Worm (Caenorhabditis elegans) whole organism, young adult: ENCODE data around the gene mab-21.

ENCODE experiments used
- B0019.2 ChIP-seq: fragments of 200-800 bp; sonication (Bioruptor generic); conservative IDR thresholded peaks from 2 replicates; pipeline ENCODE4 v1.3.6; 2022; ENCODE audit warnings: missing genetic modification reagents, missing genetic modification characterization, missing compliant biosample characterization
- B0336.3 ChIP-seq: fragments of 200-800 bp; sonication (Bioruptor generic); IDR thresholded peaks from 2 replicates; pipeline ENCODE4 v1.3.6; 2022; ENCODE audit warnings: missing genetic modification characterization, missing compliant biosample characterization
- C06A6.2 ChIP-seq: fragments of 200-800 bp; sonication (Bioruptor generic); conservative IDR thresholded peaks from 2 replicates; pipeline ENCODE4 v1.3.6; 2022; ENCODE audit warnings: missing genetic modification characterization, missing compliant biosample characterization
- C17E4.6 ChIP-seq: fragments of 200-800 bp; sonication (Bioruptor generic); IDR thresholded peaks from 2 replicates; pipeline ENCODE4 v1.3.6; 2022; ENCODE audit warnings: missing genetic modification reagents, missing genetic modification characterization, missing compliant biosample characterization
- D2030.7 ChIP-seq: fragments of 200-800 bp; sonication (Bioruptor generic); IDR thresholded peaks from 2 replicates; pipeline ENCODE4 v1.3.6; 2022; ENCODE audit warnings: missing genetic modification reagents, missing genetic modification characterization, missing compliant biosample characterization
- F22D6.2 ChIP-seq: sonication (generic microtip); optimal IDR thresholded peaks from 2 replicates; lab custom pipeline; 2016; ENCODE audit warnings: mild to moderate bottlenecking, missing genetic modification characterization, missing compliant biosample characterization
- F37B4.10 ChIP-seq: fragments of 200-800 bp; sonication (Bioruptor generic); IDR thresholded peaks from 2 replicates; pipeline ENCODE4 v1.3.6; 2022; ENCODE audit warnings: missing genetic modification characterization, missing compliant biosample characterization
- F52B5.7 ChIP-seq: sonication (generic microtip); optimal IDR thresholded peaks from 2 replicates; lab custom pipeline; 2016; ENCODE audit warnings: mild to moderate bottlenecking, missing genetic modification characterization, missing compliant biosample characterization
- K11D2.4 ChIP-seq: fragments of 200-800 bp; sonication (Bioruptor generic); IDR thresholded peaks from 2 replicates; pipeline ENCODE4 v1.3.6; 2022; ENCODE audit warnings: missing genetic modification reagents, missing genetic modification characterization, missing compliant biosample characterization
- Y53F4B.3 ChIP-seq: fragments of 200-800 bp; sonication (Bioruptor generic); IDR thresholded peaks from 2 replicates; pipeline ENCODE4 v1.3.6; 2022; ENCODE audit warnings: missing genetic modification reagents, missing genetic modification characterization, missing compliant biosample characterization
- Y56A3A.18 ChIP-seq: fragments of 200-800 bp; sonication (Bioruptor generic); IDR thresholded peaks from 2 replicates; pipeline ENCODE4 v1.3.6; 2022; ENCODE audit warnings: missing genetic modification reagents, missing genetic modification characterization, missing compliant biosample characterization
- ZK185.1 ChIP-seq: sonication (generic microtip); optimal IDR thresholded peaks from 2 replicates; lab custom pipeline; 2016; ENCODE audit warnings: mild to moderate bottlenecking, missing genetic modification characterization, missing compliant biosample characterization; ENCODE audit not compliant: poor library complexity, severe bottlenecking
- atf-7 ChIP-seq: sonication (generic microtip); optimal IDR thresholded peaks from 2 replicates; lab custom pipeline; 2017; ENCODE audit warnings: mild to moderate bottlenecking, missing genetic modification characterization, missing compliant biosample characterization
- cebp-2 ChIP-seq: fragments of 200-800 bp; sonication (Bioruptor generic); IDR thresholded peaks from 2 replicates; pipeline ENCODE4 v1.3.6; 2022; ENCODE audit warnings: missing genetic modification characterization, missing compliant biosample characterization
- ceh-79 ChIP-seq: sonication (generic microtip); optimal IDR thresholded peaks from 2 replicates; lab custom pipeline; 2017; ENCODE audit warnings: mild to moderate bottlenecking, missing genetic modification characterization, missing compliant biosample characterization
- chd-7 ChIP-seq: sonication (generic microtip); optimal IDR thresholded peaks from 2 replicates; lab custom pipeline; 2016; ENCODE audit warnings: mild to moderate bottlenecking, missing genetic modification characterization, moderate library complexity, missing compliant biosample characterization
- die-1 ChIP-seq: sonication (generic microtip); optimal IDR thresholded peaks from 2 replicates; lab custom pipeline; 2016; ENCODE audit warnings: missing genotype, mild to moderate bottlenecking, missing genetic modification characterization, missing compliant biosample characterization
- egl-44 ChIP-seq: fragments of 200-800 bp; sonication (Bioruptor generic); IDR thresholded peaks from 2 replicates; pipeline ENCODE4 v1.3.6; 2022; ENCODE audit warnings: missing genetic modification reagents, missing genetic modification characterization, missing compliant biosample characterization
- egrh-3 ChIP-seq: fragments of 200-800 bp; sonication (Bioruptor generic); IDR thresholded peaks from 2 replicates; pipeline ENCODE4 v1.3.6; 2022; ENCODE audit warnings: missing genetic modification reagents, missing genetic modification characterization, missing compliant biosample characterization
- ekl-4 ChIP-seq: fragments of 200-800 bp; sonication (Bioruptor generic); IDR thresholded peaks from 2 replicates; pipeline ENCODE4 v1.3.6; 2022; ENCODE audit warnings: missing genetic modification reagents, missing genetic modification characterization, missing compliant biosample characterization
- gei-17 ChIP-seq: fragments of 200-800 bp; sonication (Bioruptor generic); optimal IDR thresholded peaks from 2 replicates; lab custom pipeline; 2018; ENCODE audit warnings: mild to moderate bottlenecking, missing genetic modification characterization, missing compliant biosample characterization
- him-1 ChIP-seq: sonication (generic microtip); optimal IDR thresholded peaks from 2 replicates; lab custom pipeline; 2016; ENCODE audit warnings: missing genotype, missing genetic modification reagents, missing genetic modification characterization, missing compliant biosample characterization
- hsf-1 ChIP-seq: fragments of 200-800 bp; sonication (Bioruptor generic); IDR thresholded peaks from 2 replicates; pipeline ENCODE4 v1.3.6; 2022; ENCODE audit warnings: missing genetic modification reagents, missing genetic modification characterization, missing compliant biosample characterization
- lag-1 ChIP-seq: fragments of 200-800 bp; sonication (Bioruptor generic); IDR thresholded peaks from 2 replicates; pipeline ENCODE4 v1.3.6; 2022; ENCODE audit warnings: missing genetic modification reagents, missing genetic modification characterization, missing compliant biosample characterization
- let-526 ChIP-seq: fragments of 200-800 bp; sonication (Bioruptor generic); IDR thresholded peaks from 2 replicates; pipeline ENCODE4 v1.3.6; 2022; ENCODE audit warnings: missing genetic modification reagents, missing genetic modification characterization, missing compliant biosample characterization
- lin-40 ChIP-seq: sonication (generic microtip); optimal IDR thresholded peaks from 2 replicates; lab custom pipeline; 2016; ENCODE audit warnings: missing genetic modification characterization, mild to moderate bottlenecking, missing compliant biosample characterization, missing genotype, missing genetic modification reagents
- lin-54 ChIP-seq: fragments of 200-800 bp; sonication (Bioruptor generic); optimal IDR thresholded peaks from 2 replicates; lab custom pipeline; 2018; ENCODE audit warnings: mild to moderate bottlenecking, missing genetic modification characterization, missing compliant biosample characterization
- lsl-1 ChIP-seq: fragments of 200-800 bp; sonication (Bioruptor generic); optimal IDR thresholded peaks from 2 replicates; lab custom pipeline; 2018; ENCODE audit warnings: mild to moderate bottlenecking, missing genetic modification characterization, moderate library complexity, missing compliant biosample characterization
- madf-10 ChIP-seq: sonication (generic microtip); optimal IDR thresholded peaks from 2 replicates; lab custom pipeline; 2016; ENCODE audit warnings: mild to moderate bottlenecking, missing genetic modification characterization, missing compliant biosample characterization
- madf-6 ChIP-seq: fragments of 200-800 bp; sonication (Bioruptor generic); IDR thresholded peaks from 2 replicates; pipeline ENCODE4 v1.3.6; 2022; ENCODE audit warnings: missing genetic modification reagents, missing genetic modification characterization, missing compliant biosample characterization
- mel-28 ChIP-seq: sonication (generic microtip); optimal IDR thresholded peaks from 2 replicates; lab custom pipeline; 2016; ENCODE audit warnings: borderline replicate concordance, mild to moderate bottlenecking, missing genetic modification characterization, missing compliant biosample characterization
- mxl-1 ChIP-seq: sonication (generic microtip); optimal IDR thresholded peaks from 2 replicates; lab custom pipeline; 2016; ENCODE audit warnings: missing genetic modification characterization, missing compliant biosample characterization
- nfya-1 ChIP-seq: sonication (generic microtip); optimal IDR thresholded peaks from 2 replicates; lab custom pipeline; 2017; ENCODE audit warnings: antibody characterized with exemption, missing compliant biosample characterization, missing genetic modification characterization, borderline replicate concordance; ENCODE audit not compliant: insufficient read depth
- nfyb-1 ChIP-seq: fragments of 200-800 bp; sonication (Bioruptor generic); IDR thresholded peaks from 2 replicates; pipeline ENCODE4 v1.3.6; 2022; ENCODE audit warnings: missing genetic modification reagents, missing genetic modification characterization, missing compliant biosample characterization
- nhr-27 ChIP-seq: fragments of 200-800 bp; sonication (Bioruptor generic); optimal IDR thresholded peaks from 2 replicates; lab custom pipeline; 2018; ENCODE audit warnings: mild to moderate bottlenecking, missing genetic modification characterization, moderate library complexity, missing compliant biosample characterization
- nhr-80 ChIP-seq: sonication (generic microtip); optimal IDR thresholded peaks from 2 replicates; lab custom pipeline; 2016; ENCODE audit warnings: missing genetic modification characterization, missing compliant biosample characterization
- pha-4 ChIP-seq: fragments of 150-350 bp; sonication (generic microtip); optimal IDR thresholded peaks from 2 replicates; lab custom pipeline; 2014; ENCODE audit warnings: missing biosample characterization, missing genetic modification reagents, missing genetic modification characterization
- rcor-1 ChIP-seq: fragments of 200-800 bp; sonication (Bioruptor generic); IDR thresholded peaks from 2 replicates; pipeline ENCODE4 v1.3.6; 2022; ENCODE audit warnings: missing genetic modification reagents, missing genetic modification characterization, missing compliant biosample characterization
- rec-8 ChIP-seq, 2 experiments: sonication (generic microtip); optimal IDR thresholded peaks; 2 replicates each; lab custom pipeline; 2016; ENCODE audit warnings: mild to moderate bottlenecking in 2 of 2, missing genetic modification characterization in 2 of 2, missing genetic modification reagents in 2 of 2, missing genotype in 2 of 2, missing biosample characterization in 1 of 2, missing compliant biosample characterization in 1 of 2, moderate library complexity in 1 of 2
- sdz-38 ChIP-seq: sonication (generic microtip); optimal IDR thresholded peaks from 2 replicates; lab custom pipeline; 2016; ENCODE audit warnings: missing genotype, missing genetic modification characterization, missing compliant biosample characterization
- snpc-1.3 ChIP-seq: sonication (generic microtip); optimal IDR thresholded peaks from 2 replicates; lab custom pipeline; 2017; ENCODE audit warnings: missing genetic modification characterization, mild to moderate bottlenecking, missing compliant biosample characterization, antibody characterized with exemption, moderate library complexity, missing genotype, missing genetic modification reagents; ENCODE audit not compliant: insufficient read depth
- snpc-4 ChIP-seq, 5 experiments: fragments of 150-350 bp in 1 of 5; sonication (generic microtip) in 4 of 5; optimal IDR thresholded peaks; 2 replicates each; lab custom pipeline; 2014 to 2018; ENCODE audit warnings: missing genetic modification characterization in 5 of 5, missing biosample characterization in 3 of 5, antibody characterized with exemption in 2 of 5, mild to moderate bottlenecking in 2 of 5, missing compliant biosample characterization in 2 of 5, missing genotype in 2 of 5, moderate library complexity in 2 of 5, missing genetic modification reagents in 1 of 5
- somi-1 ChIP-seq: fragments of 200-800 bp; sonication (Bioruptor generic); optimal IDR thresholded peaks from 2 replicates; lab custom pipeline; 2018; ENCODE audit warnings: mild to moderate bottlenecking, missing genetic modification characterization, missing compliant biosample characterization
- zim-3 ChIP-seq: sonication (generic microtip); optimal IDR thresholded peaks from 2 replicates; lab custom pipeline; 2017; ENCODE audit warnings: mild to moderate bottlenecking, missing genetic modification characterization, moderate library complexity, missing compliant biosample characterization
- ztf-3 ChIP-seq: fragments of 200-800 bp; sonication (Bioruptor generic); optimal IDR thresholded peaks from 2 replicates; lab custom pipeline; 2018; ENCODE audit warnings: mild to moderate bottlenecking, missing genetic modification characterization, missing compliant biosample characterization
- ztf-6 ChIP-seq: fragments of 200-800 bp; sonication (Bioruptor generic); IDR thresholded peaks from 2 replicates; pipeline ENCODE4 v1.3.6; 2022; ENCODE audit warnings: missing genetic modification reagents, missing genetic modification characterization, missing compliant biosample characterization

The mab-21 gene

ce11 chrIII:4649363-4649768 is 48.8 kb downstream of the mab-21 start (continued):
- TF ChIP-seq zim-3 (tag; lab: Kevin White, UChicago): no peak
- TF ChIP-seq nfya-1 (tag; lab: Kevin White, UChicago): no peak
- peak; percentile 81 for TF ChIP-seq egl-44
- TF ChIP-seq lin-40 (tag; lab: Kevin White, UChicago): peak; percentile 91
- TF ChIP-seq nfyb-1 (GFP tag; lab: Robert Waterston, UW): peak; percentile 93
- peak; percentile 32 for TF ChIP-seq gei-17
- TF ChIP-seq let-526 (GFP tag; lab: Robert Waterston, UW): 0 out of 2 replicates have a peak, but pooled peaks have one; percentile 30
- TF ChIP-seq F22D6.2 (tag; lab: Kevin White, UChicago): peak; percentile 86
- TF ChIP-seq D2030.7 (GFP tag; lab: Robert Waterston, UW): no peak
- no peak for TF ChIP-seq Y53F4B.3 (GFP tag; lab: Robert Waterston, UW)
- TF ChIP-seq madf-10: peak; percentile 91
- TF ChIP-seq chd-7 (tag; lab: Kevin White, UChicago): peak; percentile 89
- TF ChIP-seq nhr-80 (tag; lab: Kevin White, UChicago): peak; percentile 99
- TF ChIP-seq egrh-3 (GFP tag; lab: Robert Waterston, UW): peak; percentile 10; the same call in 1 of the 2 replicates
- TF ChIP-seq snpc-1.3 (tag; lab: Kevin White, UChicago): no peak
- peak; percentile 16 for TF ChIP-seq snpc-4 (GFP tag; optimal IDR thresholded peaks at IDR 0.05; lab: Kevin White, UChicago)
- TF ChIP-seq snpc-4 (tag; optimal IDR thresholded peaks at IDR 0.05; lab: Kevin White, UChicago): peak; percentile 33 to 71 (median 52)
- TF ChIP-seq him-1 (tag; lab: Kevin White, UChicago): no peak
- peak; percentile 87 for TF ChIP-seq ZK185.1 (tag; lab: Kevin White, UChicago)
- no peak for TF ChIP-seq lag-1 (GFP tag; lab: Robert Waterston, UW)
- peak; percentile 70 for TF ChIP-seq die-1 (tag; lab: Kevin White, UChicago)
- peak; percentile 80 for TF ChIP-seq ekl-4 (GFP tag; lab: Robert Waterston, UW)
- no peak for TF ChIP-seq sdz-38 (tag; lab: Kevin White, UChicago)
- no peak for TF ChIP-seq ceh-79 (tag; lab: Kevin White, UChicago)
- peak; percentile 20 for TF ChIP-seq mxl-1
- TF ChIP-seq atf-7 (tag; lab: Kevin White, UChicago): peak; percentile 96
- TF ChIP-seq Y56A3A.18: peak; percentile 57; the same call in 1 of the 2 replicates
- TF ChIP-seq nhr-27: peak; percentile 50
- peak; percentile 81 for TF ChIP-seq lin-54
- no peak for TF ChIP-seq mel-28 (tag; lab: Kevin White, UChicago)
- 0 out of 2 replicates have a peak, but pooled peaks have one; percentile 46 for TF ChIP-seq F37B4.10
- peak; percentile 93 for TF ChIP-seq B0336.3
- TF ChIP-seq ztf-3 (GFP tag; lab: Kevin White, UChicago): peak; percentile 56
- peak; percentile 95 for TF ChIP-seq somi-1 (GFP tag; lab: Kevin White, UChicago)
- TF ChIP-seq rcor-1 (GFP tag; lab: Robert Waterston, UW): peak; percentile 46

ce11 chrIII:4649811-4650544 is 49.4 kb downstream of the mab-21 start, which contains the start of gene ppm-2:
ppm-2 (plus strand) TSS chrIII:4650494.
- TF ChIP-seq ztf-6 (GFP tag; lab: Robert Waterston, UW) (no peak), pha-4 (tag; lab: Kevin White, UChicago) (no peak), somi-1 (GFP tag; lab: Kevin White, UChicago) (no peak), hsf-1 (no peak), cebp-2 (GFP tag; lab: Robert Waterston, UW) (no peak), D2030.7 (GFP tag; lab: Robert Waterston, UW) (peak; percentile 76), C06A6.2 (GFP tag; lab: Robert Waterston, UW) (no peak), F52B5.7 (no peak), C17E4.6 (GFP tag; lab: Robert Waterston, UW) (no peak), K11D2.4 (GFP tag; lab: Robert Waterston, UW) (no peak), madf-6 (GFP tag; lab: Robert Waterston, UW) (peak; percentile 100), rec-8 (tag; optimal IDR thresholded peaks at IDR 0.05; lab: Kevin White, UChicago) (no peak), B0019.2 (GFP tag; lab: Robert Waterston, UW) (no peak), sdz-38 (tag; lab: Kevin White, UChicago) (no peak), nhr-27 (no peak), lsl-1 (GFP tag; lab: Kevin White, UChicago) (peak; percentile 99), snpc-1.3 (tag; lab: Kevin White, UChicago) (peak; percentile 21)
